In genomic region chr3R:5474551-5474950, dm6 we compare ENCODE assay signal across 1 fruit fly cellular context.
TF ChIP-seq lines count a peak whose summit lies in the region.

CG45100 (minus strand) TSS chr3R:5474600.
HDAC3 (minus strand) TSS chr3R:5474600.
Hcs (plus strand) TSS chr3R:5474899.

TF ChIP-seq in whole organism, embryonic, 481 proteins besides CTCF, POLR2A, EP300 and RAD21 (continued from another document):
- TF ChIP-seq CG30431 (GFP tag; optimal IDR thresholded peaks at IDR 0.05; lab: Kevin White, UChicago) (no peak), CG17186 (GFP tag; optimal IDR thresholded peaks at IDR 0.05; lab: Kevin White, UChicago) (peak; percentile 75), D19A (tag; optimal IDR thresholded peaks at IDR 0.05; lab: Kevin White, UChicago) (no peak), kni (GFP tag; optimal IDR thresholded peaks at IDR 0.05; lab: Kevin White, UChicago) (no peak), Dip2 (GFP tag; IDR thresholded peaks at IDR 0.05; lab: Robert Waterston, UW) (no peak), gem (tag; optimal IDR thresholded peaks at IDR 0.05; lab: Kevin White, UChicago) (no peak), CG10959 (GFP tag; IDR thresholded peaks at IDR 0.05; lab: Robert Waterston, UW) (no peak), az2 (GFP tag; optimal IDR thresholded peaks at IDR 0.05; lab: Kevin White, UChicago) (peak; percentile 11), CG3281 (GFP tag; optimal IDR thresholded peaks at IDR 0.05; lab: Kevin White, UChicago) (no peak), CG1647 (GFP tag; optimal IDR thresholded peaks at IDR 0.05; lab: Kevin White, UChicago) (no peak), CG18619 (GFP tag; optimal IDR thresholded peaks at IDR 0.05; lab: Kevin White, UChicago) (no peak), dpn (GFP tag; optimal IDR thresholded peaks at IDR 0.05; lab: Kevin White, UChicago) (peak; percentile 37 to 52), schlank (tag; optimal IDR thresholded peaks at IDR 0.05; lab: Kevin White, UChicago) (no peak), pho (GFP tag; optimal IDR thresholded peaks at IDR 0.05; lab: Kevin White, UChicago) (peak; percentile 62), CG15479 (GFP tag; optimal IDR thresholded peaks at IDR 0.05; lab: Kevin White, UChicago) (peak; percentile 29), gcm2 (GFP tag; optimal IDR thresholded peaks at IDR 0.05; lab: Kevin White, UChicago) (no peak), CG31441 (GFP tag; IDR thresholded peaks at IDR 0.05; lab: Robert Waterston, UW) (no peak), CG3847 (GFP tag; IDR thresholded peaks at IDR 0.05; lab: Robert Waterston, UW) (peak; percentile 50; the same call in 1 of the 2 replicates), CG2120 (GFP tag; optimal IDR thresholded peaks at IDR 0.05; lab: Kevin White, UChicago) (peak; percentile 82), psq (GFP tag; optimal IDR thresholded peaks at IDR 0.05; lab: Kevin White, UChicago) (no peak), CG8089 (GFP tag; optimal IDR thresholded peaks at IDR 0.05; lab: Kevin White, UChicago) (peak; percentile 4), CG12744 (GFP tag; optimal IDR thresholded peaks at IDR 0.05; lab: Kevin White, UChicago) (peak; percentile 18), stc (GFP tag; IDR thresholded peaks at IDR 0.05; lab: Robert Waterston, UW) (no peak), otp (GFP tag; IDR thresholded peaks at IDR 0.05; lab: Robert Waterston, UW) (no peak), Ada2b (GFP tag; IDR thresholded peaks at IDR 0.05; lab: Robert Waterston, UW) (no peak), CG15073 (GFP tag; optimal IDR thresholded peaks at IDR 0.05; lab: Kevin White, UChicago) (no peak), CG2875 (GFP tag; optimal IDR thresholded peaks at IDR 0.05; lab: Kevin White, UChicago) (no peak), cg (GFP tag; optimal IDR thresholded peaks at IDR 0.05; lab: Kevin White, UChicago) (no peak), Eip74EF (GFP tag; optimal IDR thresholded peaks at IDR 0.05; lab: Kevin White, UChicago) (no peak), Ssrp (tag; optimal IDR thresholded peaks at IDR 0.05; lab: Kevin White, UChicago) (no peak), ham (GFP tag; IDR thresholded peaks at IDR 0.05; lab: Robert Waterston, UW) (no peak), CG1602 (GFP tag; optimal IDR thresholded peaks at IDR 0.05; lab: Kevin White, UChicago) (peak; percentile 2), trh (GFP tag; optimal IDR thresholded peaks at IDR 0.05; lab: Kevin White, UChicago) (no peak), CG34224 (GFP tag; IDR thresholded peaks at IDR 0.05; lab: Robert Waterston, UW; ENCODE audit: partially characterized antibody) (peak; percentile 76), CG9817 (tag; optimal IDR thresholded peaks at IDR 0.05; lab: Kevin White, UChicago) (peak; percentile 61), CG31388 (GFP tag; optimal IDR thresholded peaks at IDR 0.05; lab: Kevin White, UChicago) (no peak), CG15269 (tag; optimal IDR thresholded peaks at IDR 0.05; lab: Kevin White, UChicago) (no peak), CG8944 (GFP tag; optimal IDR thresholded peaks at IDR 0.05; lab: Kevin White, UChicago) (peak; percentile 32), wek (GFP tag; optimal IDR thresholded peaks at IDR 0.05; lab: Kevin White, UChicago) (no peak), CG6175 (GFP tag; IDR thresholded peaks at IDR 0.05; lab: Robert Waterston, UW) (no peak), CG3726 (GFP tag; IDR thresholded peaks at IDR 0.05; lab: Robert Waterston, UW) (no peak), Sry-β (GFP tag; optimal IDR thresholded peaks at IDR 0.05; lab: Kevin White, UChicago) (peak; percentile 100), Mrtf (GFP tag; IDR thresholded peaks at IDR 0.05; lab: Robert Waterston, UW) (no peak), CG4617 (GFP tag; optimal IDR thresholded peaks at IDR 0.05; lab: Kevin White, UChicago; ENCODE audit: borderline replicate concordance) (peak; percentile 64), CG4282 (GFP tag; optimal IDR thresholded peaks at IDR 0.05; lab: Kevin White, UChicago) (no peak), ash1 (GFP tag; optimal IDR thresholded peaks at IDR 0.05; lab: Kevin White, UChicago) (no peak), fd3F (GFP tag; optimal IDR thresholded peaks at IDR 0.05; lab: Kevin White, UChicago) (no peak), CG13123 (GFP tag; optimal IDR thresholded peaks at IDR 0.05; lab: Kevin White, UChicago) (no peak), Dad (GFP tag; optimal IDR thresholded peaks at IDR 0.05; lab: Kevin White, UChicago) (peak; percentile 67), gfzf (GFP tag; optimal IDR thresholded peaks at IDR 0.05; lab: Kevin White, UChicago) (peak; percentile 49), Sox102F (GFP tag; optimal IDR thresholded peaks at IDR 0.05; lab: Kevin White, UChicago) (no peak), CG8765 (GFP tag; IDR thresholded peaks at IDR 0.05; lab: Robert Waterston, UW) (no peak), toy (GFP tag; IDR thresholded peaks at IDR 0.05; lab: Robert Waterston, UW) (no peak), zfh2 (GFP tag; optimal IDR thresholded peaks at IDR 0.05; lab: Kevin White, UChicago) (peak; percentile 72), vnd (GFP tag; IDR thresholded peaks at IDR 0.05; lab: Robert Waterston, UW; ENCODE audit: partially characterized antibody) (peak; percentile 92), NC2β (GFP tag; optimal IDR thresholded peaks at IDR 0.05; lab: Kevin White, UChicago) (peak; percentile 28), Opbp (GFP tag; IDR thresholded peaks at IDR 0.05; lab: Robert Waterston, UW; ENCODE audit: partially characterized antibody) (peak; percentile 85), CG11085 (GFP tag; IDR thresholded peaks at IDR 0.05; lab: Robert Waterston, UW) (no peak), CG4820 (GFP tag; optimal IDR thresholded peaks at IDR 0.05; lab: Kevin White, UChicago) (peak; percentile 11), CG2116 (GFP tag; optimal IDR thresholded peaks at IDR 0.05; lab: Kevin White, UChicago) (peak; percentile 48), wdn (GFP tag; IDR thresholded peaks at IDR 0.05; lab: Robert Waterston, UW) (no peak), nerfin-2 (GFP tag; IDR thresholded peaks at IDR 0.05; lab: Robert Waterston, UW; ENCODE audit: partially characterized antibody) (peak; percentile 77), CG2199 (GFP tag; IDR thresholded peaks at IDR 0.05; lab: Robert Waterston, UW) (no peak), CG17802 (tag; optimal IDR thresholded peaks at IDR 0.05; lab: Kevin White, UChicago) (no peak), Asciz (GFP tag; optimal IDR thresholded peaks at IDR 0.05; lab: Kevin White, UChicago) (no peak), CG2202 (tag; optimal IDR thresholded peaks at IDR 0.05; lab: Kevin White, UChicago) (no peak), CG3163 (GFP tag; optimal IDR thresholded peaks at IDR 0.05; lab: Kevin White, UChicago) (peak; percentile 21)
